Worm (Caenorhabditis elegans) whole organism, L1 larva: ENCODE data around the gene fbxb-75.

Source experiments
- C04F5.9 ChIP-seq: sonication (generic microtip); optimal IDR thresholded peaks from 2 replicates; lab custom pipeline; 2016; ENCODE audit warnings: missing genetic modification characterization, missing compliant biosample characterization
- C16A3.4 ChIP-seq: fragments of 150-350 bp; optimal IDR thresholded peaks from 2 replicates; lab custom pipeline; 2014; ENCODE audit warnings: missing biosample characterization, missing genetic modification characterization
- Y116A8C.19 ChIP-seq: sonication (generic microtip); optimal IDR thresholded peaks from 2 replicates; lab custom pipeline; 2016; ENCODE audit warnings: missing compliant biosample characterization, missing genetic modification characterization, borderline replicate concordance
- aha-1 ChIP-seq: fragments of 150-350 bp; optimal IDR thresholded peaks from 2 replicates; lab custom pipeline; 2014; ENCODE audit warnings: missing biosample characterization, missing genetic modification characterization
- alr-1 ChIP-seq: fragments of 200-800 bp; sonication (Bioruptor generic); optimal IDR thresholded peaks from 2 replicates; lab custom pipeline; 2018; ENCODE audit warnings: borderline replicate concordance, mild to moderate bottlenecking, missing genetic modification characterization, missing compliant biosample characterization
- ama-1 ChIP-seq: fragments of 150-350 bp; optimal IDR thresholded peaks from 2 replicates; lab custom pipeline; 2014
- blmp-1 ChIP-seq: fragments of 150-350 bp; optimal IDR thresholded peaks from 2 replicates; lab custom pipeline; 2014; ENCODE audit warnings: missing biosample characterization, missing genetic modification characterization
- ces-1 ChIP-seq: fragments of 150-350 bp; optimal IDR thresholded peaks from 2 replicates; lab custom pipeline; 2014; ENCODE audit warnings: missing biosample characterization, missing genetic modification reagents, missing genetic modification characterization
- efl-1 ChIP-seq, 4 experiments: fragments of 150-350 bp; optimal IDR thresholded peaks in 3 of 4; peaks in 1 of 4; 1 replicate in 1 of 4; 2 replicates in 3 of 4; lab custom pipeline; 2014; ENCODE audit warnings: missing biosample characterization in 2 of 4, missing genetic modification characterization in 2 of 4, missing genetic modification reagents in 2 of 4
- egl-27 ChIP-seq, 2 experiments: fragments of 150-350 bp in 1 of 2; sonication (generic microtip); optimal IDR thresholded peaks; 3 replicates each; lab custom pipeline; 2017 to 2018; ENCODE audit warnings: missing biosample characterization in 2 of 2, missing genetic modification characterization in 2 of 2, missing genetic modification reagents in 2 of 2
- elt-2 ChIP-seq: sonication (generic microtip); optimal IDR thresholded peaks from 2 replicates; lab custom pipeline; 2016; ENCODE audit warnings: missing genetic modification characterization, mild to moderate bottlenecking, inconsistent platforms, missing compliant biosample characterization, missing genetic modification reagents
- elt-3 ChIP-seq, 6 experiments: fragments of 150-350 bp in 1 of 6; sonication (generic microtip); optimal IDR thresholded peaks; 2 replicates each; lab custom pipeline; 2017 to 2018; ENCODE audit warnings: missing biosample characterization in 6 of 6, missing genetic modification characterization in 6 of 6, inconsistent platforms in 1 of 6
- fkh-10 ChIP-seq: sonication (generic microtip); optimal IDR thresholded peaks from 2 replicates; lab custom pipeline; 2017; ENCODE audit warnings: missing biosample characterization, missing genetic modification reagents, missing genetic modification characterization
- fkh-4 ChIP-seq: sonication (generic microtip); optimal IDR thresholded peaks from 2 replicates; lab custom pipeline; 2016; ENCODE audit warnings: missing compliant biosample characterization, missing genetic modification characterization, borderline replicate concordance
- fos-1 ChIP-seq: fragments of 150-350 bp; optimal IDR thresholded peaks from 2 replicates; lab custom pipeline; 2014; ENCODE audit warnings: missing biosample characterization, missing genetic modification characterization
- grh-1 ChIP-seq: fragments of 200-800 bp; sonication (Bioruptor generic); IDR thresholded peaks from 2 replicates; pipeline ENCODE4 v1.3.6; 2022; ENCODE audit warnings: missing genetic modification reagents, missing genetic modification characterization, missing compliant biosample characterization
- hlh-4 ChIP-seq: sonication (generic microtip); optimal IDR thresholded peaks from 2 replicates; lab custom pipeline; 2016; ENCODE audit warnings: mild to moderate bottlenecking, missing genetic modification characterization, missing compliant biosample characterization
- hpl-2 ChIP-seq: fragments of 150-350 bp; optimal IDR thresholded peaks from 2 replicates; lab custom pipeline; 2014; ENCODE audit warnings: missing biosample characterization, missing genetic modification reagents, missing genetic modification characterization
- isw-1 ChIP-seq: fragments of 200-800 bp; sonication (Bioruptor generic); IDR thresholded peaks from 2 replicates; pipeline ENCODE4 v1.3.6; 2022; ENCODE audit warnings: missing genetic modification characterization, missing compliant biosample characterization
- lin-13 ChIP-seq: fragments of 150-350 bp; optimal IDR thresholded peaks from 2 replicates; lab custom pipeline; 2014; ENCODE audit warnings: missing biosample characterization, missing genetic modification reagents, missing genetic modification characterization
- lin-39 ChIP-seq: fragments of 150-350 bp; optimal IDR thresholded peaks from 2 replicates; lab custom pipeline; 2014; ENCODE audit warnings: missing biosample characterization, missing genetic modification reagents, missing genetic modification characterization
- lsy-2 ChIP-seq, 2 experiments: fragments of 150-350 bp; optimal IDR thresholded peaks; 2 replicates each; lab custom pipeline; 2014; ENCODE audit warnings: missing biosample characterization in 2 of 2, missing genetic modification characterization in 2 of 2
- mdl-1 ChIP-seq, 2 experiments: fragments of 150-350 bp; optimal IDR thresholded peaks; 2 replicates each; lab custom pipeline; 2014 to 2017; ENCODE audit warnings: missing biosample characterization in 2 of 2, missing genetic modification characterization in 2 of 2, inconsistent platforms in 1 of 2
- nhr-20 ChIP-seq: sonication (generic microtip); optimal IDR thresholded peaks from 2 replicates; lab custom pipeline; 2016; ENCODE audit warnings: mild to moderate bottlenecking, missing genetic modification characterization, missing compliant biosample characterization
- nhr-237 ChIP-seq: fragments of 150-350 bp; optimal IDR thresholded peaks from 2 replicates; lab custom pipeline; 2014; ENCODE audit warnings: missing biosample characterization, missing genetic modification characterization
- nhr-47 ChIP-seq: sonication (generic microtip); optimal IDR thresholded peaks from 2 replicates; lab custom pipeline; 2016; ENCODE audit warnings: mild to moderate bottlenecking, missing genetic modification characterization, moderate library complexity, missing compliant biosample characterization
- nhr-71 ChIP-seq: sonication (generic microtip); optimal IDR thresholded peaks from 2 replicates; lab custom pipeline; 2016; ENCODE audit warnings: mild to moderate bottlenecking, missing genetic modification characterization, moderate library complexity, missing compliant biosample characterization
- nhr-76 ChIP-seq: sonication (generic microtip); optimal IDR thresholded peaks from 2 replicates; lab custom pipeline; 2017; ENCODE audit warnings: missing biosample characterization, missing genetic modification characterization
- nhr-77 ChIP-seq: fragments of 150-350 bp; optimal IDR thresholded peaks from 2 replicates; lab custom pipeline; 2014; ENCODE audit warnings: missing biosample characterization, missing genetic modification characterization
- nhr-84 ChIP-seq: sonication (generic microtip); optimal IDR thresholded peaks from 2 replicates; lab custom pipeline; 2017; ENCODE audit warnings: missing biosample characterization, missing genetic modification characterization
- nhr-85 ChIP-seq: sonication (generic microtip); peaks from one replicate; lab custom pipeline; 2016; ENCODE audit warnings: missing genetic modification characterization, inconsistent platforms, missing compliant biosample characterization
- nhr-90 ChIP-seq: sonication (generic microtip); optimal IDR thresholded peaks from 2 replicates; lab custom pipeline; 2016; ENCODE audit warnings: mild to moderate bottlenecking, missing genetic modification characterization, missing compliant biosample characterization; ENCODE audit not compliant: poor library complexity
- pax-3 ChIP-seq: fragments of 200-800 bp; sonication (Bioruptor generic); optimal IDR thresholded peaks from 2 replicates; lab custom pipeline; 2018; ENCODE audit warnings: mild to moderate bottlenecking, missing genetic modification characterization, moderate library complexity, missing compliant biosample characterization
- snu-23 ChIP-seq: sonication (generic microtip); optimal IDR thresholded peaks from 2 replicates; lab custom pipeline; 2016; ENCODE audit warnings: missing genetic modification characterization, missing compliant biosample characterization
- sox-4 ChIP-seq: sonication (generic microtip); optimal IDR thresholded peaks from 2 replicates; lab custom pipeline; 2016; ENCODE audit warnings: missing genetic modification characterization, missing compliant biosample characterization
- swsn-7 ChIP-seq: sonication (generic microtip); optimal IDR thresholded peaks from 2 replicates; lab custom pipeline; 2016; ENCODE audit warnings: missing genetic modification characterization, missing compliant biosample characterization
- unc-62 ChIP-seq: fragments of 150-350 bp; optimal IDR thresholded peaks from 2 replicates; lab custom pipeline; 2014; ENCODE audit warnings: missing biosample characterization, missing genetic modification reagents, missing genetic modification characterization
- vab-15 ChIP-seq: sonication (generic microtip); optimal IDR thresholded peaks from 2 replicates; lab custom pipeline; 2017; ENCODE audit warnings: missing genotype, mild to moderate bottlenecking, missing genetic modification characterization, missing compliant biosample characterization
- zip-4 ChIP-seq: fragments of 200-800 bp; sonication (Bioruptor generic); optimal IDR thresholded peaks from 2 replicates; lab custom pipeline; 2018; ENCODE audit warnings: mild to moderate bottlenecking, missing genetic modification characterization, moderate library complexity, missing compliant biosample characterization
- ztf-11 ChIP-seq, 2 experiments: sonication (generic microtip); optimal IDR thresholded peaks; 2 replicates each; lab custom pipeline; 2016 to 2017; ENCODE audit warnings: missing genetic modification characterization in 2 of 2, missing biosample characterization in 1 of 2, missing compliant biosample characterization in 1 of 2
- ztf-4 ChIP-seq: fragments of 150-350 bp; optimal IDR thresholded peaks from 2 replicates; lab custom pipeline; 2014; ENCODE audit warnings: missing biosample characterization, missing genetic modification characterization

Gene fbxb-75

DNA sequence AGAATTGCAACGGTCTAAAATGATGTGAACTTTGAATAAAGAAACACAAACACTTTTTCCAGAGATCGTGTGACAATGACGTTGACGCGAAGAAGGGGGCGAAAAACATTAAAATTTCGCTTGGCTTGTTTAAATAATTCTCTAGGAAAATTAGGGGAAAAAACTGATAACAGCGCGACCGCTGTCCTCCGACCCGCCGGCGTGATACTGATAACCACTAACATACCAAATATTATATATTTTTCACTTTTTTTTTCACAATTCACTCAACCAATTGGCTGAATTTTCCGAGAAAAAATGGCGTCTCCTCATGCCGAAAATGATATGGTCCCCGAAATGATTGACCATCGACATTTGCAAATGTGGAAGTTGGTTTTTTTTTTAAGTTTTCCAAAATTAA is 8.9 kb upstream of the fbxb-75 start:
- TF ChIP-seq elt-2 (tag; lab: Kevin White, UChicago), result peak; percentile 41
- TF ChIP-seq elt-3 (tag; optimal IDR thresholded peaks at IDR 0.05; lab: Kevin White, UChicago), result peak in 1 of 6 experiments; percentile 10
- TF ChIP-seq nhr-90 (tag; lab: Kevin White, UChicago), result peak; percentile 45
- no peak for TF ChIP-seq C04F5.9
- peak; percentile 11 for TF ChIP-seq nhr-20
- no peak for TF ChIP-seq mdl-1 (tag; optimal IDR thresholded peaks at IDR 0.05; lab: Kevin White, UChicago)
- peak; percentile 4 for TF ChIP-seq nhr-85
- TF ChIP-seq egl-27 (tag; optimal IDR thresholded peaks at IDR 0.05; lab: Kevin White, UChicago), result no peak
- peak; percentile 44 for TF ChIP-seq nhr-71 (tag; lab: Kevin White, UChicago)
- TF ChIP-seq blmp-1 (tag; lab: Kevin White, UChicago), result peak; percentile 3
- TF ChIP-seq nhr-47, result peak; percentile 20
- peak; percentile 6 for TF ChIP-seq pax-3 (tag; lab: Kevin White, UChicago)

DNA sequence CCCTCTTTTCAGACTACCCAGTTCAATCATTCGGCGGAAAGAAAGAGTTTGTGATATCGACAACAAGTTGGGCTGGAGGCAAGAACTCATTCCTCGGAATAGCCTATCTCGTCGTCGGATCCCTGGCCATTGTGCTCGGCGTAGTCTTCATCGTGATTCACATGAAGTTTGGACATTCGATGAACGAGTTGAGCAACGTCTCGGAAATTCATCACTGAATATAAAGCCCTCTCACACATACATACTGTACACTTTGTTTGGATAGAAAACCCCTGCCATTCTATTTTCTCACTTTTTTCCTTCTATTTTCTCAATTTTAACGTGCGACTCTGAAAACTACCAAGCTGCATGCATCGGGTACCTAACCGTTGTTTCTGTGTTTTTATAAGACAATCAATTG is 8.5 kb upstream of the fbxb-75 start, which contains the start of gene R08C7.12:
Gene R08C7.12 (plus strand): TSS at position 301 of the 400 bp plus-strand sequence.
- TF ChIP-seq unc-62 (GFP tag; lab: Kevin White, UChicago) (no peak), lin-39 (tag; lab: Kevin White, UChicago) (no peak), fkh-10 (GFP tag; lab: Kevin White, UChicago) (no peak), swsn-7 (no peak), sox-4 (tag; lab: Kevin White, UChicago) (no peak), fkh-4 (tag; lab: Kevin White, UChicago) (no peak), hlh-4 (tag; lab: Kevin White, UChicago) (no peak), ztf-4 (tag; lab: Kevin White, UChicago) (no peak), C16A3.4 (tag; lab: Kevin White, UChicago) (no peak), fos-1 (tag; lab: Kevin White, UChicago) (no peak), nhr-47 (no peak), aha-1 (tag; lab: Kevin White, UChicago) (no peak), isw-1 (GFP tag; lab: Robert Waterston, UW) (no peak), snu-23 (no peak), elt-3 (tag; optimal IDR thresholded peaks at IDR 0.05; lab: Kevin White, UChicago) (no peak), nhr-20 (no peak), lin-13 (GFP tag; lab: Kevin White, UChicago) (no peak), elt-2 (tag; lab: Kevin White, UChicago) (no peak), ces-1 (no peak), egl-27 (tag; optimal IDR thresholded peaks at IDR 0.05; lab: Kevin White, UChicago) (no peak)

DNA sequence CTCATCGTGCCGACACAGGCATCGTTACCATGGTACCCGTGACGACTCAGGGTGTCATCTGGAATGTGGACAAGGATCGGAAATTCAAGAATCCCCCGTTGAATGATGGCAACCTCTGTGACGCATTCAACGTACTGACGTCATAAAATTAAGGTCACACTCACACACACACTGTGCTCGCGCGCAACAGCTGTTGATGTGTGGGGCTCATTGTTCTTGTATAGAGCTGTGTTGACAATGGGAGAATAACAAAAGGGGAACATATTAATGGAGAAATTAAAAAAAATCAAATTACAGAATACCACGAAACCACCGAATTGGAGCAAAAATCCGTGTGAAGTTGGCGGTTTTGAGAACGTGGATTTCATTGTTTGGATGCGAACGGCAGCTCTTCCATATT is 7.4 kb upstream of the fbxb-75 start:
- TF ChIP-seq efl-1 (optimal IDR thresholded peaks at IDR 0.05; lab: Kevin White, UChicago) (no peak), efl-1 (GFP tag; optimal IDR thresholded peaks at IDR 0.05 in 1 of 2; lab: Kevin White, UChicago) (peak in 1 of 2 experiments; percentile 52), alr-1 (tag; lab: Kevin White, UChicago) (peak; percentile 88), vab-15 (tag; lab: Kevin White, UChicago) (no peak)

DNA sequence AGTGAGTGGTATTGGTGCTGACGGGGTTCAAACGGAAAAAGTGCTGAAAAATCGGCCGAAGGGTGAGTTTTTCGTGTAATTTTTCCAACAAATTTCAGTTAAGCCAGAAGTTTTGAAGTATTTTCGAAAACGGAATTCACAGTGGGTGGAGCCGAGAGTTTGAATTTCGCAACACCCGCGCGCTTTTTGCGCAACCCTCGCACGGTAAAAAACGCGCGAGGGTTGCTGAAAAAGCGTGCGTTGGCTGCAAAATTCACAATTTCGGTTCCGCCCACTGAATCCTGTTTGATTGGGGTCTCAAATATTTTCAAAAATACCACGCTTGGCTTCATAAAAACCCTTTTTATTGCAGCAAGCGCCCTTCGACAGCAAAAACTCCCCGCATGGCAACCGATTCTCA is 6.4 kb upstream of the fbxb-75 start:
- TF ChIP-seq grh-1 (GFP tag; lab: Robert Waterston, UW) (no peak), nhr-237 (tag; lab: Kevin White, UChicago) (no peak), zip-4 (GFP tag; lab: Kevin White, UChicago) (no peak), hpl-2 (no peak), nhr-71 (tag; lab: Kevin White, UChicago) (no peak), hlh-4 (tag; lab: Kevin White, UChicago) (no peak), nhr-77 (no peak), fkh-4 (tag; lab: Kevin White, UChicago) (no peak), swsn-7 (no peak), C16A3.4 (tag; lab: Kevin White, UChicago) (no peak), vab-15 (tag; lab: Kevin White, UChicago) (no peak), nhr-20 (no peak), nhr-84 (tag; lab: Kevin White, UChicago) (no peak), ztf-11 (tag; optimal IDR thresholded peaks at IDR 0.05; lab: Kevin White, UChicago) (no peak), egl-27 (tag; optimal IDR thresholded peaks at IDR 0.05; lab: Kevin White, UChicago) (no peak), elt-3 (tag; optimal IDR thresholded peaks at IDR 0.05; lab: Kevin White, UChicago) (no peak), ama-1 (lab: Kevin White, UChicago) (no peak), nhr-76 (tag; lab: Kevin White, UChicago) (no peak), Y116A8C.19 (tag; lab: Kevin White, UChicago) (no peak), lsy-2 (tag; optimal IDR thresholded peaks at IDR 0.05; lab: Kevin White, UChicago) (no peak)
